Worm (Caenorhabditis elegans) whole organism, L3 larva: ENCODE results near the gene fbxb-5.

Experiments
- R02D3.7 ChIP-seq: fragments of 150-350 bp; optimal IDR thresholded peaks from 2 replicates; lab custom pipeline; 2014; ENCODE audit warnings: missing biosample characterization, missing genetic modification characterization
- ZK546.5 ChIP-seq: sonication (generic microtip); optimal IDR thresholded peaks from 2 replicates; lab custom pipeline; 2017; ENCODE audit warnings: missing biosample characterization, missing genetic modification characterization
- aly-2 ChIP-seq: fragments of 150-350 bp; optimal IDR thresholded peaks from 2 replicates; lab custom pipeline; 2014; ENCODE audit warnings: missing biosample characterization, missing genetic modification characterization
- ama-1 ChIP-seq: fragments of 150-350 bp; optimal IDR thresholded peaks from 2 replicates; lab custom pipeline; 2018
- ceh-16 ChIP-seq: sonication (generic microtip); optimal IDR thresholded peaks from 2 replicates; lab custom pipeline; 2017; ENCODE audit warnings: missing biosample characterization, missing genetic modification characterization
- ceh-28 ChIP-seq: fragments of 150-350 bp; optimal IDR thresholded peaks from 2 replicates; lab custom pipeline; 2014; ENCODE audit warnings: missing biosample characterization, missing genetic modification reagents, missing genetic modification characterization
- ceh-82 ChIP-seq: fragments of 150-350 bp; optimal IDR thresholded peaks from 2 replicates; lab custom pipeline; 2014; ENCODE audit warnings: missing biosample characterization, missing genetic modification characterization
- ceh-9 ChIP-seq: sonication (generic microtip); optimal IDR thresholded peaks from 2 replicates; lab custom pipeline; 2018; ENCODE audit warnings: missing biosample characterization, missing genetic modification characterization
- egl-5 ChIP-seq: fragments of 150-350 bp; optimal IDR thresholded peaks from 2 replicates; lab custom pipeline; 2017; ENCODE audit warnings: missing biosample characterization, missing genetic modification reagents, missing genetic modification characterization, inconsistent platforms
- elt-1 ChIP-seq: fragments of 150-350 bp; optimal IDR thresholded peaks from 2 replicates; lab custom pipeline; 2014; ENCODE audit warnings: missing biosample characterization, missing genetic modification characterization
- elt-2 ChIP-seq: sonication (generic microtip); optimal IDR thresholded peaks from 2 replicates; lab custom pipeline; 2016; ENCODE audit warnings: missing genetic modification reagents, mild to moderate bottlenecking, missing genetic modification characterization, missing compliant biosample characterization
- eor-1 ChIP-seq, 2 experiments: fragments of 150-350 bp; optimal IDR thresholded peaks; 2 replicates each; lab custom pipeline; 2014 to 2018; ENCODE audit warnings: missing biosample characterization in 2 of 2, missing genetic modification characterization in 2 of 2
- fkh-10 ChIP-seq: sonication (generic microtip); optimal IDR thresholded peaks from 2 replicates; lab custom pipeline; 2017; ENCODE audit warnings: missing biosample characterization, missing genetic modification reagents, missing genetic modification characterization
- fos-1 ChIP-seq: fragments of 150-350 bp; optimal IDR thresholded peaks from 2 replicates; lab custom pipeline; 2014; ENCODE audit warnings: missing biosample characterization, missing genetic modification characterization
- hmg-11 ChIP-seq: sonication (generic microtip); optimal IDR thresholded peaks from 2 replicates; lab custom pipeline; 2016; ENCODE audit warnings: missing genetic modification characterization, missing compliant biosample characterization
- jun-1 ChIP-seq: fragments of 150-350 bp; optimal IDR thresholded peaks from 2 replicates; lab custom pipeline; 2014; ENCODE audit warnings: missing biosample characterization, missing genetic modification reagents, missing genetic modification characterization
- lin-39 ChIP-seq: fragments of 150-350 bp; optimal IDR thresholded peaks from 2 replicates; lab custom pipeline; 2018; ENCODE audit warnings: missing biosample characterization, missing genetic modification reagents, missing genetic modification characterization
- lsy-12 ChIP-seq: sonication (generic microtip); optimal IDR thresholded peaks from 2 replicates; lab custom pipeline; 2016; ENCODE audit warnings: mild to moderate bottlenecking, missing genetic modification characterization, missing compliant biosample characterization
- mdl-1 ChIP-seq: fragments of 150-350 bp; optimal IDR thresholded peaks from 2 replicates; lab custom pipeline; 2014; ENCODE audit warnings: missing biosample characterization, missing genetic modification characterization
- nfya-1 ChIP-seq: sonication (generic microtip); optimal IDR thresholded peaks from 2 replicates; lab custom pipeline; 2017; ENCODE audit warnings: missing genetic modification characterization, mild to moderate bottlenecking, missing compliant biosample characterization, antibody characterized with exemption, moderate library complexity; ENCODE audit not compliant: insufficient read depth
- nhr-12 ChIP-seq: fragments of 150-350 bp; optimal IDR thresholded peaks from 2 replicates; lab custom pipeline; 2014; ENCODE audit warnings: missing biosample characterization, missing genetic modification characterization
- nhr-23 ChIP-seq: fragments of 150-350 bp; optimal IDR thresholded peaks from 2 replicates; lab custom pipeline; 2014; ENCODE audit warnings: missing biosample characterization, missing genetic modification reagents, missing genetic modification characterization
- nhr-237 ChIP-seq: fragments of 150-350 bp; optimal IDR thresholded peaks from 2 replicates; lab custom pipeline; 2014; ENCODE audit warnings: missing biosample characterization, missing genetic modification characterization
- nhr-25 ChIP-seq: sonication (generic microtip); optimal IDR thresholded peaks from 2 replicates; lab custom pipeline; 2017; ENCODE audit warnings: missing biosample characterization, missing genetic modification characterization
- nhr-28 ChIP-seq: fragments of 150-350 bp; optimal IDR thresholded peaks from 2 replicates; lab custom pipeline; 2014; ENCODE audit warnings: missing biosample characterization, missing genetic modification characterization
- nhr-43 ChIP-seq: sonication (generic microtip); optimal IDR thresholded peaks from 2 replicates; lab custom pipeline; 2016; ENCODE audit warnings: mild to moderate bottlenecking, missing genetic modification characterization, missing compliant biosample characterization; ENCODE audit not compliant: poor library complexity, severe bottlenecking
- nhr-67 ChIP-seq: fragments of 150-350 bp; optimal IDR thresholded peaks from 2 replicates; lab custom pipeline; 2014; ENCODE audit warnings: missing biosample characterization, missing genetic modification characterization
- nhr-76 ChIP-seq: fragments of 150-350 bp; sonication (generic microtip); optimal IDR thresholded peaks from 5 replicates; lab custom pipeline; 2014; ENCODE audit warnings: missing biosample characterization, missing genetic modification characterization
- nhr-77 ChIP-seq: fragments of 150-350 bp; optimal IDR thresholded peaks from 2 replicates; lab custom pipeline; 2014; ENCODE audit warnings: missing biosample characterization, missing genetic modification characterization
- pha-4 ChIP-seq: fragments of 150-350 bp; optimal IDR thresholded peaks from 2 replicates; lab custom pipeline; 2014; ENCODE audit warnings: missing biosample characterization, missing genetic modification reagents, missing genetic modification characterization
- pqm-1 ChIP-seq: fragments of 150-350 bp; optimal IDR thresholded peaks from 2 replicates; lab custom pipeline; 2017; ENCODE audit warnings: missing biosample characterization, missing genetic modification characterization, inconsistent platforms
- skn-1 ChIP-seq: fragments of 150-350 bp; optimal IDR thresholded peaks from 2 replicates; lab custom pipeline; 2014; ENCODE audit warnings: missing biosample characterization, missing genetic modification characterization
- snpc-4 ChIP-seq: fragments of 150-350 bp; optimal IDR thresholded peaks from 2 replicates; lab custom pipeline; 2014; ENCODE audit warnings: missing biosample characterization, missing genetic modification characterization
- tbx-2 ChIP-seq: sonication (generic microtip); optimal IDR thresholded peaks from 2 replicates; lab custom pipeline; 2016; ENCODE audit warnings: mild to moderate bottlenecking, missing genetic modification characterization, missing compliant biosample characterization
- unc-39 ChIP-seq: sonication (generic microtip); optimal IDR thresholded peaks from 4 replicates; lab custom pipeline; 2017; ENCODE audit warnings: missing biosample characterization, missing genetic modification characterization
- unc-62 ChIP-seq: fragments of 150-350 bp; sonication (generic microtip); optimal IDR thresholded peaks from 4 replicates; lab custom pipeline; 2014; ENCODE audit warnings: missing biosample characterization, missing genetic modification reagents, missing genetic modification characterization
- zag-1 ChIP-seq: fragments of 150-350 bp; optimal IDR thresholded peaks from 2 replicates; lab custom pipeline; 2014; ENCODE audit warnings: missing biosample characterization, missing genetic modification characterization
- ztf-11 ChIP-seq: fragments of 150-350 bp; optimal IDR thresholded peaks from 2 replicates; lab custom pipeline; 2014; ENCODE audit warnings: missing biosample characterization, missing genetic modification characterization
- ztf-4 ChIP-seq: fragments of 150-350 bp; optimal IDR thresholded peaks from 2 replicates; lab custom pipeline; 2014; ENCODE audit warnings: missing biosample characterization, missing genetic modification characterization

The fbxb-5 gene

DNA sequence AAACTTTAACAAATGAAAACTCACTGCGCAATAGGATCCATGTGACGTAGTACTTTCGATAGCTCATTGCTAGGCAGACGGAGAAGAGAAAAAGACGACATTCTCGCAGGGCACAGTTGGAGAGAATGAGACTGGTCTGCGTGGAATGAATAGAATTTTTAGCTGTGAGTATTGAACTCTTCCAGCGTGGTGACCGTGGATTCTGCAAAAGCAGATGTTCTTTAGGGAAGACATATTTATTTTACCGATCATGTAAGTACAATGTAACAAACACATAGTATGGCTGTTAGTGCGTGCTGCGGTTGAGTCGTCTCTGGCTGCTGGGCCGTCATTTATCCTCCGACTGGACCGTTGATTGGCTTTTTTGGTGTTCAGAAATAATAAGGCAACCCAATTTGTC, 30.7 kb upstream of the fbxb-5 start, which contains the start of gene F36H5.9:
F36H5.9 (minus strand) TSS at position 101 of the 400 bp plus-strand sequence.
- TF ChIP-seq ztf-4 (tag; lab: Kevin White, UChicago) (no peak), nhr-76 (tag; lab: Kevin White, UChicago) (no peak), nhr-67 (no peak), ZK546.5 (tag; lab: Kevin White, UChicago) (no peak), ama-1 (no peak), elt-1 (tag; lab: Kevin White, UChicago) (no peak), aly-2 (tag; lab: Kevin White, UChicago) (no peak), elt-2 (tag; lab: Kevin White, UChicago) (no peak), mdl-1 (no peak), jun-1 (tag; lab: Kevin White, UChicago) (no peak), unc-62 (no peak), egl-5 (tag; lab: Kevin White, UChicago) (no peak), nhr-25 (no peak), eor-1 (tag; optimal IDR thresholded peaks at IDR 0.05; lab: Kevin White, UChicago) (no peak), ceh-82 (tag; lab: Kevin White, UChicago) (no peak), nhr-28 (no peak), ceh-9 (tag; lab: Kevin White, UChicago) (no peak), ztf-11 (tag; lab: Kevin White, UChicago) (no peak), zag-1 (tag; lab: Kevin White, UChicago) (no peak)

DNA sequence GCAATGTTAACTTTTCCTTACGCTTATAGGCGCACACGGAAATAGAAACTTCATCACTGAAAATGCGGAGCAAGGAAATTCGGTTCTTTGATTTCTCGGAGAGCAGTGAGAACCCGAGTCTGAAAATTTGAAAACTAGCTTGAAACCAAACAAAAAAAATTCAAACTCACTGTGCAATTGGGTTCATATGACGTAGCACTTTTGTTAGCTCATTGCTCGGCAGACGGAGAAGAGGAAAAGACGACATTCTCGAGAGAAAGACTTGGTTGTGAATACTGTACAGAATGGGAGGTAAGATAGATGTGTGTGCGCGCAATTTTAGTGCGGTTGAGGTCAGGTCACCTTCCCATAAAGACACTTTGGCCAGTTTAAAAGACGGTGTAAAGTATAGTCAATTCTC, 28.1 kb upstream of the fbxb-5 start, which contains the start of the genes F36H5.13 and F36H5.8:
F36H5.13 (minus strand) TSS at position 101 of the 400 bp plus-strand sequence.
F36H5.8 (minus strand) TSS at position 274 of the 400 bp plus-strand sequence.
- TF ChIP-seq jun-1 (tag; lab: Kevin White, UChicago) (no peak), nfya-1 (tag; lab: Kevin White, UChicago) (no peak), ceh-82 (tag; lab: Kevin White, UChicago) (no peak), nhr-12 (tag; lab: Kevin White, UChicago) (no peak), snpc-4 (no peak), nhr-23 (tag; lab: Kevin White, UChicago) (no peak), unc-39 (tag; lab: Kevin White, UChicago) (no peak), ceh-28 (tag; lab: Kevin White, UChicago) (no peak), nhr-28 (no peak), unc-62 (no peak), elt-2 (tag; lab: Kevin White, UChicago) (no peak), ztf-4 (tag; lab: Kevin White, UChicago) (no peak)

DNA sequence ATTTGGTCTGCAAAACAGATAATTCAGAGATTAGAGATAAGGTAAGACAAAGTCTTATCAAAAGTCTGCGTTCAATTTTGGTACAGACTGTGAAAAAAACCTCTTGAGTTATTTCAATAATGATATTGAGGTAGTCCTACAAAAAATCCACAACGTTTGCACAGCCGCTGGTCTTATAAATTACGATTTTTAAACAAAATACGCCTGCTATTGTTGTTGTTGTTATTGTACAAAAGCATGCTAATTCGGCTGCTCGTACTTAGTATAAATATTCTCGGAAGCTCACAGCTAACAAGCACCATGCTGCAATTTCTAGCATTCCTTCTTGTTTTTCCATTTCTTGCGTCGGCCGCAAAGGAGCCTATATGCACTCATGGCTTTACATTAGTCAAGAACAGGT, 21.9 kb upstream of the fbxb-5 start, which contains the start of gene clec-19:
clec-19 (plus strand) TSS at position 301 of the 400 bp plus-strand sequence.
- TF ChIP-seq R02D3.7 (tag; lab: Kevin White, UChicago) (no peak), jun-1 (tag; lab: Kevin White, UChicago) (no peak), nhr-43 (tag; lab: Kevin White, UChicago) (no peak), unc-62 (no peak), nhr-76 (tag; lab: Kevin White, UChicago) (no peak), lsy-12 (tag; lab: Kevin White, UChicago) (no peak), nhr-67 (no peak), nhr-77 (tag; lab: Kevin White, UChicago) (no peak), fos-1 (tag; lab: Kevin White, UChicago) (no peak), mdl-1 (no peak), hmg-11 (tag; lab: Kevin White, UChicago) (no peak), nhr-23 (tag; lab: Kevin White, UChicago) (no peak), egl-5 (tag; lab: Kevin White, UChicago) (no peak), nhr-28 (no peak), ZK546.5 (tag; lab: Kevin White, UChicago) (no peak)

DNA sequence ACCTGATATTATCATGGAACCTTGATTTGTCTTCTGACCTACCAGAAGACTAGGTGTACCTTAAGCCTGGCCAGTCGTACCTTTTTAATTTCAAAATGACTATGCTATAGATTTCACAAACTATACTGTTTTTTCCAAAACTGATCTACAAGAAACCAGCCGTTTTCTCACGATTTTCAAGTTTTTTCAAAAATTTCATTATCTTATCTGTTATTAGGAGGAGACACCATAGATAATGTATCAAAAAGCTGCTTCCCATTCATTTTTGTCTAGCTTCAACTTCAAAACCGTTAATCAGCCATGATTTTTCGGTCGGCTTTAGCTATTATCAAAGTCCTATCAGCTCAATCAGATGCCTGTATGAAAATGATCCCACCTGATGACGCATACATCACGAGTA, 20.2 kb upstream of the fbxb-5 start, which contains the start of gene F36H5.12:
F36H5.12 (plus strand) TSS at position 301 of the 400 bp plus-strand sequence.
- no peak for TF ChIP-seq ceh-16 (tag; lab: Kevin White, UChicago)
- TF ChIP-seq zag-1 (tag; lab: Kevin White, UChicago), result no peak
- TF ChIP-seq elt-1 (tag; lab: Kevin White, UChicago), result no peak
- no peak for TF ChIP-seq nhr-28
- no peak for TF ChIP-seq aly-2 (tag; lab: Kevin White, UChicago)
- no peak for TF ChIP-seq hmg-11 (tag; lab: Kevin White, UChicago)
- TF ChIP-seq fos-1 (tag; lab: Kevin White, UChicago), result no peak
- TF ChIP-seq, all 47 proteins: peak for 0

DNA sequence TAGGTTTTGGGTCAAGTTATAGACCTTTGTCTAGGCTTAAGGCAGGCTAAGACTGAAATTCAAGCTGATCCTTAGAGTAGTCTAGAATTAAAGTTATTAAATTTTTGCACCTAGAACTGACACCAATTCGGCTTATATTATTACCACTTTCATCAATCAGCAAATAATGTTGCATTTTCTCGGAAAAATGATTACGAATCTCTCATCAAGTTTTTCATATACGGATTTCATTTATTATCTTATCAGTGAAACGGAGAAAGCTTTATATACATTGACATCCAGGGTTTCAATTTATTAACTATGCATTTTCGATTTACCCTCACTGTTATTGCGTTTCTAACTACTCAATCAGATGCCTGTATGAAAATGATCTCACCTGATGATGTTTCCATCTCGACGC, 19.0 kb upstream of the fbxb-5 start, which contains the start of gene K07G6.1:
K07G6.1 (plus strand) TSS at position 301 of the 400 bp plus-strand sequence.
- TF ChIP-seq tbx-2 (tag; lab: Kevin White, UChicago) (no peak), nhr-28 (no peak), skn-1 (tag; lab: Kevin White, UChicago) (no peak), nhr-77 (tag; lab: Kevin White, UChicago) (no peak), ztf-4 (tag; lab: Kevin White, UChicago) (no peak), nhr-76 (tag; lab: Kevin White, UChicago) (no peak), ZK546.5 (tag; lab: Kevin White, UChicago) (no peak), ama-1 (no peak), nhr-237 (tag; lab: Kevin White, UChicago) (no peak), pqm-1 (tag; lab: Kevin White, UChicago) (no peak), nhr-12 (tag; lab: Kevin White, UChicago) (no peak), hmg-11 (tag; lab: Kevin White, UChicago) (no peak), elt-2 (tag; lab: Kevin White, UChicago) (no peak), fkh-10 (GFP tag; lab: Kevin White, UChicago) (no peak), jun-1 (tag; lab: Kevin White, UChicago) (no peak), lin-39 (tag; lab: Kevin White, UChicago) (no peak), unc-39 (tag; lab: Kevin White, UChicago) (no peak), aly-2 (tag; lab: Kevin White, UChicago) (no peak), pha-4 (tag; lab: Kevin White, UChicago) (no peak)
